Worm (Caenorhabditis elegans) whole organism, L4/young adult: ENCODE measurements around the gene ifb-2.
"Not testable (repeated sequence)": the region's sequence is repeated elsewhere in the genome, so short reads cannot be mapped to it uniquely, and the experiment has no call there.

ENCODE experiments used
- W03F9.2 ChIP-seq: fragments of 150-350 bp; optimal IDR thresholded peaks from 2 replicates; lab custom pipeline; 2014; ENCODE audit warnings: missing biosample characterization, missing genetic modification characterization
- dao-5 ChIP-seq: sonication (generic microtip); optimal IDR thresholded peaks from 2 replicates; lab custom pipeline; 2016; ENCODE audit warnings: missing genotype, missing genetic modification characterization, moderate library complexity, missing compliant biosample characterization
- him-1 ChIP-seq: sonication (generic microtip); optimal IDR thresholded peaks from 2 replicates; lab custom pipeline; 2016; ENCODE audit warnings: missing genotype, missing genetic modification reagents, missing genetic modification characterization, missing compliant biosample characterization

The ifb-2 gene

ce11 chrII:5727707-5728106 lies 22.3 kb upstream of the ifb-2 start, which contains the start of gene rab-3:
TSS of gene rab-3 (minus strand) at chrII:5727853.
- TF ChIP-seq dao-5 (tag; lab: Kevin White, UChicago) (no peak), him-1 (tag; lab: Kevin White, UChicago) (peak; percentile 1), W03F9.2 (tag; lab: Kevin White, UChicago) (no peak)

DNA sequence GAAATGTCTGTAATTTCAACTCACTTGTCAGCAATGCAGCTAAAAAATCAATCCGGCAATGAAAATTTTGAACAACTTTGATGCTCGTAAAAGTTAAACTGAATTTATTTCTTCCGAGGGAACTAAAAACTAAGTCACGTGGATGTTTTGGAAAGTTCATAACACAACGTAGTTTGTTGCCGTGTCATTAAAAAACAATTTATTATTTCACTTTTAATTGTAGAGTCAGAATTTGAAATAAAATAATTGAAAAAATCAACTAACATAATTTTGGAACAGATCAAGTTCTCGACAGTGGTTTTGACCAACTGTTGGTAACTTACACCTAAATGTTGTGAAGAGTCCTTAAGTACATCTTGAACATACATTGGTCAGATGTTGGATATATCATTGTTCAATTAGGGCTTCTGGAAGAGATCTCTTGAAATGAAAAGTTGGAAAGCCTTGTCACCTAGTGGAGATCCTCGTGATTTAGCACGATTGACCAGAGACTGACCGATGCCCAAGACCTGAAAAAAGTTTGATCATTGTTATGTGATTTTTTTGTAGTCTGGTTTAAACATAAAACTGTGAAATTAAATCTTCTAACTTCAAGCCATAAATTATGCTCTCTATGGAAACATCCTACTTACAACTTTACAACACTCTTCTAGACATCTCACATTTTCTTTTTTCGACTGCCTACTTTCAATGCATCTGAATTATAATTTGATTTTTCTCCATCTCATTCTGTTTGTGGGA lies 19.5 kb upstream of the ifb-2 start, which contains the start of the genes C18A3.7 and C18A3.11:
Gene C18A3.7, minus strand, starts transcription at position 101 of the 741 bp plus-strand sequence.
Gene C18A3.11, plus strand, starts transcription at position 691 of the 741 bp plus-strand sequence.
- TF ChIP-seq dao-5 (tag; lab: Kevin White, UChicago), result no peak
- no peak for TF ChIP-seq him-1 (tag; lab: Kevin White, UChicago)
- TF ChIP-seq W03F9.2 (tag; lab: Kevin White, UChicago), result no peak

DNA sequence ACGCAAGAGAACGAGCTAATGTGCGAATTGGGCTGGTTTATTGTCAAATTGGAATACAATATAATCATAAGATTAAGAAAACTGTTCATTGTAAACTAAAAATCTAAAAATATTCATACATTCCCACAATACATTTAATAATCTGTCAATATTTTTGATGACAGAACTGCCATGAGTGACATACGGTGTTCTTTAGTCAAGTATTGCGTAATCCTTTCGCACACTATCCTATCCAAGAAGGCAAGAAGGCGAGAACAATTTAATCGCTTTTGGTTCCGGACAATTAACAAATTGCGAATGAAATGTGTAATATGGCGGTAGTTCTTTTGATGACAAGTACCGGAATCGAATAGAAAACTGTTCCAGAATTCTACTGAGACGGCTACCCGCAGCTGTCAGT lies 15.1 kb upstream of the ifb-2 start:
- TF ChIP-seq dao-5 (tag; lab: Kevin White, UChicago), result no peak
- TF ChIP-seq W03F9.2 (tag; lab: Kevin White, UChicago), result no peak
- TF ChIP-seq him-1 (tag; lab: Kevin White, UChicago), result no peak

ce11 chrII:5735744-5736143 lies 14.2 kb upstream of the ifb-2 start:
- no peak for TF ChIP-seq W03F9.2 (tag; lab: Kevin White, UChicago)
- TF ChIP-seq dao-5 (tag; lab: Kevin White, UChicago), result no peak
- TF ChIP-seq him-1 (tag; lab: Kevin White, UChicago), result no peak

ce11 chrII:5736599-5736998 lies 13.4 kb upstream of the ifb-2 start:
- TF ChIP-seq him-1 (tag; lab: Kevin White, UChicago) (no peak), dao-5 (tag; lab: Kevin White, UChicago) (no peak), W03F9.2 (tag; lab: Kevin White, UChicago) (no peak)

DNA sequence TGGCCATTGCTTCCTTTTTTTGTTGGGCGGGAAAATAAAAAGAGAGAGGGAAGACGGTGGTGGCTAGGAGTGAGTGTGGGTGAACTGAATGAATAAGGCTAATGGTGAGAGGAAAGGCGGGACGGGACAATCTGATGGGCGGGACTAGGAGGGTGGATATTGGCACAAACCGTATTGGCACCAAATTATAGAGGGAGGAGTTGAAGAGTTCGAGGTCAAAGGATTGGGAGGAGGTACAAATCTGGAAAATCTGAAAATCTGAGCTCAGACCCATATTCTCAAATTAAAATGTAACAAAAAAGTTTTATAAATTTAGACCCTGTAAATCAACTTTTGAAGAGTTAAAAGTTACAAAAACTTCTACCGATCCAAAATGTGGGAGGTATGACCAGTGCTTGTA lies 11.2 kb upstream of the ifb-2 start, which contains the start of gene hlh-14:
Gene hlh-14, minus strand, starts transcription at position 101 of the 400 bp plus-strand sequence.
- TF ChIP-seq W03F9.2 (tag; lab: Kevin White, UChicago) (no peak), him-1 (tag; lab: Kevin White, UChicago) (no peak), dao-5 (tag; lab: Kevin White, UChicago) (no peak)

DNA sequence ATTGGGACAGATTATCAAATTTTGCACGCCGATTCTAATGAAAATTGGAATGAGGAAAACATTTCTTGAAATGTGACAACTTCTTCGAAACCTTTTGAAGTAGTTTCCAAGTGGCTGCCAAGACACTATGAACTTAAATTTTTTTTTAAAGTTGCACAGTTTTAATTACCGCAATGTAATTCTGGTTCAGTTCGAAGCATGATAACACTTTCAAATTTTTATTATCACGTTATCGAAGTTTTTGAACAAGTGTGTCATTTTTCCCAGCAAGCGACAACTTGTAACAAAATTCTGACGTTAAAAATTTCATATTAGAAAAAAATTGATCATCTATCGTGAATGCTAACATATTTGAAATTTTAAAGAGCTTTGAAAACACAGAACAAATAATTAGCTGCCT lies 7.2 kb upstream of the ifb-2 start:
- TF ChIP-seq W03F9.2 (tag; lab: Kevin White, UChicago) (no peak), him-1 (tag; lab: Kevin White, UChicago) (no peak), dao-5 (tag; lab: Kevin White, UChicago) (no peak)

DNA sequence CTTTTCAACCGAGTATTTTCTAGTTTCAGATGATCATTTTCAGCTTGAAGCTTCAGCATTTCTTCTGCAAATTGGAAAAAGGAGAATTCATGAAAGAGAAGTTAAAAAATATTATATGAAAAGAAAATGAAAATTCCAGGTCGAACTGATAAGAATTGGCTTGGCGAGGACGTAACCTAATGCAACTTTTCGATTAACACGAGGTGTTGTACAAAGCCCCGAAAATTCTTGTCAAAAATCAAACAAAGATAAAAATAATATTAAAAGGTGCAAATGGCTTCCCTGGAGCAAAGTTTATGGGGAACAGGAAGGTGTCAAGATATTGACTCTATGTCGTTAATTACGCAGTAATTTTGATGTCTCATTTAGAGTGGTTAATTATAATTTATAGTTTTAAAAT lies 5.6 kb upstream of the ifb-2 start:
- no peak for TF ChIP-seq him-1 (tag; lab: Kevin White, UChicago)
- TF ChIP-seq dao-5 (tag; lab: Kevin White, UChicago), result no peak
- no peak for TF ChIP-seq W03F9.2 (tag; lab: Kevin White, UChicago)

DNA sequence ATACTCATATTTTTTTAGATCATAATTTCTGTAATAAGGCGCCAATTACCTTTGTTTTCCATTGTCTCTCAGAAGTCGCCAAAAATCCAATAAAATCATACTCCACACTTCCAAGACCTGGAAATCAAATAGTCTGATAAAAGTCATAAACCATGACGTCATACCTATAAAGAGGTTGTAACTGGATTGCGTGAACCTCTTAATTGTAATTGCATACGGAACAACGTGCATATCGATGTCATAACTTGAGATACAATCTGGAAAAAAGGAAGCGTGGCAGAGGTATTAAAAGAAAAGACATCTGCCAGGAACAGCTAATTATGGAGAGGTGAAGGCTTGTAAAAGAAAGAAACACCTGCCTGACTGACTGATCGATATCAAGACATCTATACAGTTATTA lies 4.9 kb upstream of the ifb-2 start, which contains the start of gene F10C1.9:
Gene F10C1.9, minus strand, starts transcription at position 197 of the 400 bp plus-strand sequence.
- TF ChIP-seq dao-5 (tag; lab: Kevin White, UChicago), result no peak

DNA sequence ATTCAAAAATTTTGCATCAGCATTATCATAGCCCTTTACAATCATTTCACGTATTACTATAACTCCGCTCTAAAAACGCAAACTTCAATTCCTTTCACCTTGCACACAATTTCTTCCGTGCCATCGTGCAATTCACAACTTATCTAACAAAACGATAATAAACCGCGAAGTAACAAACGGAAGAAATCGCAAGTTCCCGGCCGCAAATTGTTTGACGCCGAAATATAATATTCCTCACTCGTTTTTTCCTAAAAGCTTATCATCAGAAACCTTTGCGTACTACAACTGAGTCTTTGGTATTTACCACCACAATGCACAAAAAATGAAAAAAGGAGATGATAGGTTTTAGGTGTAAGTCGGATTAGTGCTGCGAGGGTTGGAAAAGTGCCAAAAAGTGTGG lies 2.7 kb upstream of the ifb-2 start:
- TF ChIP-seq dao-5 (tag; lab: Kevin White, UChicago) (no peak), W03F9.2 (tag; lab: Kevin White, UChicago) (no peak), him-1 (tag; lab: Kevin White, UChicago) (no peak)

DNA sequence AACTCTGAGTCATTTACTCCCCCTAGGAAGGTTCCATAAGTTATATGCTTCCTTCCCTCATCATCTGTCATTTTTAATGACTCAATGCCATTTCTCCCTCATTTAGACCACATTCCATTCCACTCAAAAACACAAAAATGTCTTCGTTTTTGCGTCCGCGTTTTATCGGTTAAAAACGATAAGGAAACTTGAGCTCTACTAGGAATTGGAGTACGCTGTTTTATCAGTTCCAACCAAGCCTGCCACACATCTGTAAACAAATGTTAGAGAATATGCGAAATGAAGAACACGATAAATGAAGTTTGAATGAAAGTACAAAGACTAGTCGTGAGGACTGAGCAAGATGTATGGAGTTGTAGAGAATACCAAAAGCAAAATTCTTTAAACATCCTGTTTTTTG lies 1.6 kb upstream of the ifb-2 start:
- no peak for TF ChIP-seq W03F9.2 (tag; lab: Kevin White, UChicago)

ce11 chrII:5751353-5751752 lies 1.4 kb downstream of the ifb-2 start:
- TF ChIP-seq him-1 (tag; lab: Kevin White, UChicago), result no peak
- TF ChIP-seq W03F9.2 (tag; lab: Kevin White, UChicago), result no peak
- no peak for TF ChIP-seq dao-5 (tag; lab: Kevin White, UChicago)

DNA sequence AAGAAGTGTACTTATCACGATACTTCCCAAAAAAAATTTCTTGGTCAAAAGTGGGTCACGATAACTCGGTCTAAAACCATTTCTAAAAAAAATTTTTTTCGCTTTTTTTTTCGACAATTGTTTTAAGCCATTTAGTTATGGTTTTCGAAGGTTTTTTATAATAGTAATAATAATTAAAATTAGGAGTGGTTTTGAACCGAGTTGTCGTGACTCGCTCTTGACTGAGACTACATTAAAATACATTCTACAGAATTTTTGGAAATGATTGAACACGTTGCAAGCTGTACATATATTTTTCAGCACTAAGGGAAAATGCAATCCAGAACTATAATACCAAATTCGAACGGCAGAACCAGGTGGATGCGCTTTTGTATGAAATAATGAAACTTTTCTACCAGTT lies 4.2 kb downstream of the ifb-2 start, which contains the start of gene F10C1.8:
Gene F10C1.8, plus strand, starts transcription at position 301 of the 400 bp plus-strand sequence.
- TF ChIP-seq dao-5 (tag; lab: Kevin White, UChicago) (no peak), him-1 (tag; lab: Kevin White, UChicago) (no peak), W03F9.2 (tag; lab: Kevin White, UChicago) (no peak)

DNA sequence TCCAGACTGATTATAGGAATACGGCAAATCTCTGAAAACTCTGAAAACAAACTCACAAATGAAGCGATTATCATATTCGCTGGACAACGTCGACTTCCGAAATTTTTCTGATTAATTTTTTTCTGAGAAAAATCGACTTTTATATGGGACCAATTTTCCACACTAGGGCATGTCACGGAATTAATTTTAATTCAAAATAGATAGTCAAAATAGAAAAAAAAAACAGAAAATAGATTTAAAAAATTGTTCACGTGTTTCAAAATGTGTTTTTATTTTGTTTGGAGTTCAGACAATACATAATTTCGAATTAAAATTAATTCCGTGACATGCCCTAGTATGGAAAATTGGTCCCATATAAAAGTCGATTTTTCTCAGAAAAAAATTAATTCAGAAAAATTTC lies 7.7 kb downstream of the ifb-2 start, which contains the start of the genes F10C1.3 and F10C1.23:
Gene F10C1.3, minus strand, starts transcription at position 101 of the 400 bp plus-strand sequence.
Gene F10C1.23, plus strand, starts transcription at position 385 of the 400 bp plus-strand sequence.
- not testable (repeated sequence) for TF ChIP-seq him-1, W03F9.2, dao-5 (tag; lab: Kevin White, UChicago)
